Worm (Caenorhabditis elegans) whole organism, mixed stage, embryonic: Measurements from ENCODE around the gene vps-33.1.

Source experiments
- bed-3 ChIP-seq: fragments of 200-800 bp; sonication (Bioruptor generic); optimal IDR thresholded peaks from 3 replicates; lab custom pipeline; 2018; ENCODE audit warnings: mild to moderate bottlenecking, missing genetic modification characterization, moderate library complexity, missing compliant biosample characterization
- blmp-1 ChIP-seq: fragments of 150-350 bp; optimal IDR thresholded peaks from 2 replicates; lab custom pipeline; 2014; ENCODE audit warnings: missing biosample characterization, missing genetic modification characterization
- drap-1 ChIP-seq: fragments of 200-800 bp; sonication (Bioruptor generic); optimal IDR thresholded peaks from 3 replicates; lab custom pipeline; 2018; ENCODE audit warnings: mild to moderate bottlenecking, missing genetic modification characterization, missing compliant biosample characterization
- elt-3 ChIP-seq: fragments of 150-350 bp; optimal IDR thresholded peaks from 2 replicates; lab custom pipeline; 2014; ENCODE audit warnings: missing biosample characterization, missing genetic modification characterization
- flh-1 ChIP-seq: fragments of 200-800 bp; sonication (Bioruptor generic); optimal IDR thresholded peaks from 2 replicates; lab custom pipeline; 2018; ENCODE audit warnings: mild to moderate bottlenecking, missing genetic modification characterization, moderate library complexity, missing compliant biosample characterization
- nhr-28 ChIP-seq: fragments of 150-350 bp; optimal IDR thresholded peaks from 2 replicates; lab custom pipeline; 2014; ENCODE audit warnings: missing biosample characterization, missing genetic modification characterization
- ztf-11 ChIP-seq: fragments of 150-350 bp; optimal IDR thresholded peaks from 2 replicates; lab custom pipeline; 2014; ENCODE audit warnings: missing biosample characterization, missing genetic modification characterization

- no peak for TF ChIP-seq ztf-11 (tag; lab: Kevin White, UChicago)
- TF ChIP-seq drap-1, result no peak
- no peak for TF ChIP-seq bed-3 (GFP tag; lab: Kevin White, UChicago)
- TF ChIP-seq flh-1 (GFP tag; lab: Kevin White, UChicago), result no peak
- TF ChIP-seq elt-3 (tag; lab: Kevin White, UChicago), result no peak
- TF ChIP-seq nhr-28, result no peak
- no peak for TF ChIP-seq blmp-1 (tag; lab: Kevin White, UChicago)
These were observed 45.3 kb upstream of the vps-33.1 start for ce11 chrIII:8655412-8655811.
